Fruit fly (Drosophila melanogaster) whole organism, prepupa: ENCODE data around the gene alt.

Source experiments
- CG10669 ChIP-seq: fragments of 200-800 bp; sonication (Bioruptor generic); optimal IDR thresholded peaks from 3 replicates; lab custom pipeline; 2018; ENCODE audit warnings: missing biosample characterization, mild to moderate bottlenecking, missing genetic modification characterization, moderate library complexity
- CG11294 ChIP-seq: fragments of 200-800 bp; sonication (Bioruptor generic); IDR thresholded peaks from 2 replicates; pipeline ENCODE4 v1.3.6; 2022; ENCODE audit warnings: missing biosample characterization, missing genetic modification characterization
- CG11762 ChIP-seq: fragments of 200-800 bp; sonication (Bioruptor generic); optimal IDR thresholded peaks from 3 replicates; lab custom pipeline; 2016; ENCODE audit warnings: missing biosample characterization, missing genetic modification characterization; ENCODE audit not compliant: insufficient read depth
- CG11902 ChIP-seq: fragments of 200-800 bp; sonication (Bioruptor generic); optimal IDR thresholded peaks from 3 replicates; lab custom pipeline; 2016; ENCODE audit warnings: missing biosample characterization, missing genetic modification characterization
- CG15336 ChIP-seq: fragments of 200-800 bp; sonication (Bioruptor generic); IDR thresholded peaks from 2 replicates; pipeline ENCODE4 v1.3.6; 2022; ENCODE audit warnings: missing biosample characterization, missing genetic modification characterization
- CG1621 ChIP-seq: fragments of 200-800 bp; sonication (Bioruptor generic); optimal IDR thresholded peaks from 3 replicates; lab custom pipeline; 2018; ENCODE audit warnings: missing biosample characterization, mild to moderate bottlenecking, missing genetic modification characterization
- CG31627 ChIP-seq: fragments of 200-800 bp; sonication (Bioruptor generic); optimal IDR thresholded peaks from 3 replicates; lab custom pipeline; 2016; ENCODE audit warnings: missing biosample characterization, missing genetic modification characterization
- CG34406 ChIP-seq: fragments of 200-800 bp; sonication (Bioruptor generic); optimal IDR thresholded peaks from 3 replicates; lab custom pipeline; 2016; ENCODE audit warnings: missing biosample characterization, missing genetic modification characterization
- CG4318 ChIP-seq: fragments of 200-800 bp; sonication (Bioruptor generic); optimal IDR thresholded peaks from 3 replicates; lab custom pipeline; 2017; ENCODE audit warnings: missing biosample characterization, mild to moderate bottlenecking, missing genetic modification characterization
- CG6854 ChIP-seq: fragments of 200-800 bp; sonication (Bioruptor generic); optimal IDR thresholded peaks from 2 replicates; lab custom pipeline; 2017; ENCODE audit warnings: missing biosample characterization, mild to moderate bottlenecking, missing genetic modification characterization
- CG7368 ChIP-seq: fragments of 200-800 bp; sonication (Bioruptor generic); optimal IDR thresholded peaks from 3 replicates; lab custom pipeline; 2016; ENCODE audit warnings: missing biosample characterization, missing genetic modification characterization
- CG8319 ChIP-seq: fragments of 200-800 bp; sonication (Bioruptor generic); optimal IDR thresholded peaks from 3 replicates; lab custom pipeline; 2016; ENCODE audit warnings: missing biosample characterization, missing genetic modification characterization
- CG9139 ChIP-seq: fragments of 200-800 bp; sonication (Bioruptor generic); optimal IDR thresholded peaks from 3 replicates; lab custom pipeline; 2017; ENCODE audit warnings: missing biosample characterization, mild to moderate bottlenecking, missing genetic modification characterization
- Eip75B ChIP-seq: fragments of 200-800 bp; sonication (Bioruptor generic); optimal IDR thresholded peaks from 3 replicates; lab custom pipeline; 2016; ENCODE audit warnings: missing biosample characterization, missing genetic modification characterization
- Eip93F ChIP-seq: fragments of 200-800 bp; sonication (Bioruptor generic); optimal IDR thresholded peaks from 2 replicates; lab custom pipeline; 2016; ENCODE audit warnings: missing biosample characterization, mild to moderate bottlenecking, missing genetic modification characterization
- Ets21C ChIP-seq: fragments of 200-800 bp; sonication (Bioruptor generic); optimal IDR thresholded peaks from 3 replicates; lab custom pipeline; 2016; ENCODE audit warnings: missing biosample characterization, missing genetic modification characterization
- Hr4 ChIP-seq: fragments of 200-800 bp; sonication (Bioruptor generic); optimal IDR thresholded peaks from 3 replicates; lab custom pipeline; 2016; ENCODE audit warnings: missing biosample characterization, missing genetic modification characterization
- Lpt ChIP-seq: fragments of 200-800 bp; sonication (Bioruptor generic); optimal IDR thresholded peaks from 3 replicates; lab custom pipeline; 2016; ENCODE audit warnings: missing biosample characterization, missing genetic modification characterization
- Met ChIP-seq: fragments of 200-800 bp; sonication (Bioruptor generic); optimal IDR thresholded peaks from 3 replicates; lab custom pipeline; 2016; ENCODE audit warnings: missing biosample characterization, missing genetic modification characterization
- Smox ChIP-seq: fragments of 200-800 bp; sonication (Bioruptor generic); optimal IDR thresholded peaks from 3 replicates; lab custom pipeline; 2016; ENCODE audit warnings: missing biosample characterization, missing genetic modification characterization
- Sox102F ChIP-seq: fragments of 200-800 bp; sonication (Bioruptor generic); optimal IDR thresholded peaks from 2 replicates; lab custom pipeline; 2016; ENCODE audit warnings: missing biosample characterization, mild to moderate bottlenecking, missing genetic modification characterization
- Sox15 ChIP-seq: fragments of 200-800 bp; sonication (Bioruptor generic); optimal IDR thresholded peaks from 3 replicates; lab custom pipeline; 2016; ENCODE audit warnings: missing biosample characterization, missing genetic modification characterization
- achi ChIP-seq: fragments of 200-800 bp; sonication (Bioruptor generic); optimal IDR thresholded peaks from 3 replicates; lab custom pipeline; 2016; ENCODE audit warnings: missing biosample characterization, missing genetic modification characterization
- acj6 ChIP-seq: fragments of 200-800 bp; sonication (Bioruptor generic); optimal IDR thresholded peaks from 3 replicates; lab custom pipeline; 2016; ENCODE audit warnings: missing biosample characterization, missing genetic modification characterization
- eg ChIP-seq: fragments of 200-800 bp; sonication (Bioruptor generic); IDR thresholded peaks from 3 replicates; pipeline ENCODE4 v1.3.6; 2022; ENCODE audit warnings: missing biosample characterization, missing genetic modification characterization
- fd59A ChIP-seq: fragments of 200-800 bp; sonication (Bioruptor generic); optimal IDR thresholded peaks from 2 replicates; lab custom pipeline; 2017; ENCODE audit warnings: missing biosample characterization, mild to moderate bottlenecking, missing genetic modification characterization, missing genetic modification reagents
- fkh ChIP-seq: fragments of 200-800 bp; sonication (Bioruptor generic); optimal IDR thresholded peaks from 3 replicates; lab custom pipeline; 2017; ENCODE audit warnings: missing biosample characterization, mild to moderate bottlenecking, missing genetic modification characterization, moderate library complexity
- lz ChIP-seq: fragments of 200-800 bp; sonication (Bioruptor generic); optimal IDR thresholded peaks from 3 replicates; lab custom pipeline; 2016; ENCODE audit warnings: missing biosample characterization, missing genetic modification characterization
- net ChIP-seq: fragments of 200-800 bp; sonication (Bioruptor generic); optimal IDR thresholded peaks from 3 replicates; lab custom pipeline; 2016; ENCODE audit warnings: missing biosample characterization, missing genetic modification characterization
- pdm3 ChIP-seq: fragments of 200-800 bp; sonication (Bioruptor generic); optimal IDR thresholded peaks from 3 replicates; lab custom pipeline; 2016; ENCODE audit warnings: missing biosample characterization, missing genetic modification characterization
- svp ChIP-seq: fragments of 200-800 bp; sonication (Bioruptor generic); peaks from one replicate; lab custom pipeline; 2016; ENCODE audit warnings: missing biosample characterization, missing genetic modification characterization
- topi ChIP-seq: fragments of 200-800 bp; sonication (Bioruptor generic); optimal IDR thresholded peaks from 3 replicates; lab custom pipeline; 2016; ENCODE audit warnings: missing biosample characterization, missing genetic modification characterization
- vri ChIP-seq: fragments of 200-800 bp; sonication (Bioruptor generic); optimal IDR thresholded peaks from 3 replicates; lab custom pipeline; 2016; ENCODE audit warnings: missing biosample characterization, mild to moderate bottlenecking, missing genetic modification characterization

Gene alt

dm6 chr3R:17667279-17667678, 15.0 kb downstream of the alt start, which contains the start of gene CG45045:
Gene CG45045 (plus strand): TSS chr3R:17667572.
- no peak for TF ChIP-seq CG8319 (GFP tag; lab: Kevin White, UChicago)
- no peak for TF ChIP-seq CG15336
- TF ChIP-seq svp (GFP tag; lab: Kevin White, UChicago): peak; percentile 92
- no peak for TF ChIP-seq net (GFP tag; lab: Kevin White, UChicago)
- no peak for TF ChIP-seq CG7368 (GFP tag; lab: Kevin White, UChicago)

DNA sequence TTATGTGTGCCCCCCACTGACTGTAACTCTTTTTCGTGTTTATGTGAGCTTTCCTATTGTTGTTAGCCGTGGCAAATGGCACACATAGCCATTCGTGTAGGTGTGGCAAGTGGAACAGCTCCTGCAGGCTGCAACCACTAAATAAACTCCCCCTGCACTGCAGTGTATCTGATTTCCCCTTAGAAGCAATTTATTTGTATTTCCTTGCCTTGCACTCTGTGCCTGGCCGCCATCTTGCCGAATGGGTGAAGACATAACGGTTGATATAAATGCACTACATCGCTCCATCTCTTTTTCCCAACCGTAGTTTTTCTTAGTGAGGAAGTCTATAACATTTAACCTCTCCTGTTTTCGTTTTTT, 15.5 kb downstream of the alt start:
- TF ChIP-seq CG15336: no peak

DNA sequence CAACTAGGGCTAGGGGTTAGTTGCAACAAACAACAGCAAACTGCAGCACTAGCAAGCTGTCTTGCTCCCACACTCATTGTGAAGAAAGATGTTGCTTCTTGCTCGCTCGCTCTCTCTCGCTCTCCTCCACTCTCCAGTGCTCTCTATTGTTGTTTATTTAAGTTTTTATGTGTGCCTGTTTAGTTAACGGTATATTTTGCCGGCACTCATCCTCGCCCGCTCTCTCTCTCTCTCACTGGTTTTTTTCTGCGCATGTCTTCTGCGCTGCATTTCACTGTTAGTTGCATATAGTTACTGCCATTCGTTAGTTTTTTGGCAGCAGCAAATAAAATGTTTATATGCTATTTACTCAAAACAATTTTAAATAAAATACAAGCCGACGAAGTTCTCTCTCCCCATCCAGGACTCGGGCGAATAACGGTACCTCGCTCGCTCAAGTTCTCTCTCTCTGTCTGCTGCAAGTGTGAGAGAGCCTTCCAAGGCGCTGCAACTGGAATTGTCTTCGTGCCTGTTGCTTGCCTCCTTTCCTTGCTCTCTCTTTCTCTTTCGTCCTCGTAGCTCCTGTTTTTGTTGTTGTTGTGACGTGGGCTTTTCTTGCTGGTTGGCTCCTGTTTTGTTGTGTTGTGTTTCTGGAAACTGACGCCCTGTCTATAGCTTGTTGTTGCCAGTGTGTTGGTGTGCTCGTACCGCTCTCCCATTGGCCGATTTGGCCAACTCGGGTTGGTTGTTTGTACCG, 16.1 kb downstream of the alt start:
- TF ChIP-seq fkh (GFP tag; lab: Kevin White, UChicago): no peak
- TF ChIP-seq CG6854 (GFP tag; lab: Kevin White, UChicago): no peak
- TF ChIP-seq CG11294 (GFP tag; lab: Robert Waterston, UW): no peak
- no peak for TF ChIP-seq Sox15
- no peak for TF ChIP-seq fd59A (GFP tag; lab: Kevin White, UChicago)
- TF ChIP-seq topi (GFP tag; lab: Kevin White, UChicago): no peak

- TF ChIP-seq Eip75B (no peak), Sox102F (GFP tag; lab: Kevin White, UChicago) (no peak), pdm3 (GFP tag; lab: Kevin White, UChicago) (no peak), Lpt (no peak), CG10669 (no peak), CG9139 (GFP tag; lab: Kevin White, UChicago) (no peak), CG4318 (GFP tag; lab: Kevin White, UChicago) (no peak), vri (GFP tag; lab: Kevin White, UChicago) (no peak), Met (GFP tag; lab: Kevin White, UChicago) (no peak), Hr4 (no peak), svp (GFP tag; lab: Kevin White, UChicago) (no peak), eg (no peak)
Observed at dm6 chr3R:17656923-17657322, 25.4 kb downstream of the alt start.

DNA sequence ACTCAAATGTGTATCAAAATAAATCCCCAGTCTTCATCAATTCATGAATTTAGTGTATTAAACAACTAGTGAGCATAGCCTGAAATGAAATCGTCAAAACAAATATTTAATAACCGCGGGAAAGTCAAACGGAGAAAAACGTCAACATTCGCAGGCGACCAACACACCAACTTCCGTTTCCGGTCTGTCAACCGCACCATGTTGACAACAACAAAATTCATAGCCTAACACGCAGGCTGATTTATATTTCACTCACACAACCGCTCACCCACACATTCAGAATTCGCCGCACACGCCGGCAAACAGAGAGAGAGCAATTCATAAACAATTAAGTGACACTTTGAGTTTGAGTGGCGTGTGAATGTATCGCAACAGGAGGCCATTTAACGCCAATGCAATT, 27.3 kb downstream of the alt start:
- peak; percentile 10 for TF ChIP-seq CG34406 (GFP tag; lab: Kevin White, UChicago)
- peak; percentile 10 for TF ChIP-seq achi
- TF ChIP-seq CG11762 (GFP tag; lab: Kevin White, UChicago): no peak
- no peak for TF ChIP-seq Eip93F (GFP tag; lab: Kevin White, UChicago)

DNA sequence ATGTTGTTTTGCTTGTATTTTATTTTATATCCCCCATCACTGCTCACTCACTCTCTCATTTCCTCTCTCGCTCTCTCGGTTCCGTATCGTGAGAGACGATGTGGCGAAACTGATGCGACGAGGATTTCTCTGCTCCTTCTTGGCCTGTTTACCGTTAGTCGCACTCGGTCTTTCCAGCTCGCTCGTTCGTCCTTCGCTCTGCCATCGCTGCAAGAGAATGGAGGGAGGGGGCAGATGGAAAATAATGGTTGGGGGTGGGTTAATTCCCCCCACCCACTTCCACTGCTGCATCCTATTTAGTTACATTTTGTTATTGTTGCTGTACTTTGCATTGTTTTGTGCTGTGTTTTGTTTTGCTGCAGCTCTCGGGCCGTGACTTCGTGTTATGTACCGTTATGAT, 28.4 kb downstream of the alt start:
- TF ChIP-seq Smox (GFP tag; lab: Kevin White, UChicago) (no peak), CG11902 (GFP tag; lab: Kevin White, UChicago) (no peak), CG31627 (no peak), CG1621 (tag; lab: Kevin White, UChicago) (no peak), lz (GFP tag; lab: Kevin White, UChicago) (no peak), acj6 (no peak), Ets21C (no peak), achi (no peak)
